Fruit fly (Drosophila melanogaster) whole organism, pupa: ENCODE data around the gene Tbcd.

Experiments
- CG34367 ChIP-seq: fragments of 200-800 bp; sonication (Bioruptor generic); optimal IDR thresholded peaks from 2 replicates; lab custom pipeline; 2018; ENCODE audit warnings: missing biosample characterization, mild to moderate bottlenecking, missing genetic modification characterization
- Ets98B ChIP-seq: fragments of 200-800 bp; sonication (Bioruptor generic); IDR thresholded peaks from 2 replicates; pipeline ENCODE4 v1.3.6; 2022; ENCODE audit warnings: missing biosample characterization, missing genetic modification characterization
- Snoo ChIP-seq: fragments of 200-800 bp; sonication (Bioruptor generic); optimal IDR thresholded peaks from 3 replicates; lab custom pipeline; 2017; ENCODE audit warnings: missing biosample characterization, mild to moderate bottlenecking, missing genetic modification characterization, inconsistent platforms
- fd96Ca ChIP-seq: fragments of 200-800 bp; sonication (Bioruptor generic); IDR thresholded peaks from 3 replicates; pipeline ENCODE4 v1.3.6; 2022; ENCODE audit warnings: missing biosample characterization, missing genetic modification characterization
- gl ChIP-seq: fragments of 200-800 bp; sonication (Bioruptor generic); optimal IDR thresholded peaks from 2 replicates; lab custom pipeline; 2018; ENCODE audit warnings: missing biosample characterization, mild to moderate bottlenecking, missing genetic modification characterization

- no peak for TF ChIP-seq CG34367
- no peak for TF ChIP-seq Snoo (tag; lab: Kevin White, UChicago)
- TF ChIP-seq fd96Ca = no peak
- no peak for TF ChIP-seq gl (tag; lab: Kevin White, UChicago)
- TF ChIP-seq Ets98B = no peak
Observed at dm6 chr2L:2198119-2198494, 50.8 kb downstream of the Tbcd start.
